Worm (Caenorhabditis elegans) whole organism, L2 larva: ENCODE measurements around the gene fbxl-2.

Source experiments
- C34F6.9 ChIP-seq: fragments of 150-350 bp; optimal IDR thresholded peaks from 2 replicates; lab custom pipeline; 2014; ENCODE audit warnings: missing biosample characterization, missing genetic modification characterization
- F13H6.1 ChIP-seq: sonication (generic microtip); optimal IDR thresholded peaks from 2 replicates; lab custom pipeline; 2016; ENCODE audit warnings: missing genetic modification characterization, missing compliant biosample characterization
- R02D3.7 ChIP-seq: fragments of 150-350 bp; optimal IDR thresholded peaks from 2 replicates; lab custom pipeline; 2014; ENCODE audit warnings: missing biosample characterization, missing genetic modification characterization
- Y55F3AM.14 ChIP-seq: fragments of 200-800 bp; sonication (Bioruptor generic); optimal IDR thresholded peaks from 2 replicates; lab custom pipeline; 2018; ENCODE audit warnings: mild to moderate bottlenecking, missing genetic modification characterization, missing compliant biosample characterization
- ZK546.5 ChIP-seq: sonication (generic microtip); optimal IDR thresholded peaks from 2 replicates; lab custom pipeline; 2017; ENCODE audit warnings: missing biosample characterization, missing genetic modification characterization
- alr-1 ChIP-seq: fragments of 150-350 bp; optimal IDR thresholded peaks from 2 replicates; lab custom pipeline; 2014; ENCODE audit warnings: missing biosample characterization, missing genetic modification characterization
- aly-2 ChIP-seq: fragments of 150-350 bp; optimal IDR thresholded peaks from 2 replicates; lab custom pipeline; 2014; ENCODE audit warnings: missing biosample characterization, missing genetic modification characterization
- ama-1 ChIP-seq: fragments of 150-350 bp; optimal IDR thresholded peaks from 2 replicates; lab custom pipeline; 2018; ENCODE audit warnings: inconsistent platforms
- ceh-16 ChIP-seq: fragments of 150-350 bp; optimal IDR thresholded peaks from 2 replicates; lab custom pipeline; 2014; ENCODE audit warnings: missing biosample characterization, missing genetic modification characterization
- ceh-82 ChIP-seq: fragments of 150-350 bp; optimal IDR thresholded peaks from 2 replicates; lab custom pipeline; 2014; ENCODE audit warnings: missing biosample characterization, missing genetic modification characterization
- crh-2 ChIP-seq: sonication (generic microtip); optimal IDR thresholded peaks from 2 replicates; lab custom pipeline; 2017; ENCODE audit warnings: missing biosample characterization, missing genetic modification characterization
- egl-27 ChIP-seq: sonication (generic microtip); optimal IDR thresholded peaks from 3 replicates; lab custom pipeline; 2017; ENCODE audit warnings: missing biosample characterization, missing genetic modification reagents, missing genetic modification characterization
- elt-1 ChIP-seq: fragments of 150-350 bp; optimal IDR thresholded peaks from 2 replicates; lab custom pipeline; 2014; ENCODE audit warnings: missing biosample characterization, missing genetic modification characterization
- elt-3 ChIP-seq: sonication (generic microtip); optimal IDR thresholded peaks from 2 replicates; lab custom pipeline; 2017; ENCODE audit warnings: missing biosample characterization, missing genetic modification characterization
- fos-1 ChIP-seq: fragments of 150-350 bp; optimal IDR thresholded peaks from 2 replicates; lab custom pipeline; 2014; ENCODE audit warnings: missing biosample characterization, missing genetic modification characterization
- gmeb-1 ChIP-seq: fragments of 150-350 bp; optimal IDR thresholded peaks from 2 replicates; lab custom pipeline; 2014; ENCODE audit warnings: missing biosample characterization, missing genetic modification characterization
- lin-11 ChIP-seq: fragments of 150-350 bp; sonication (generic microtip); optimal IDR thresholded peaks from 2 replicates; lab custom pipeline; 2014; ENCODE audit warnings: missing biosample characterization, missing genetic modification characterization, inconsistent platforms, mixed read lengths
- lin-13 ChIP-seq: fragments of 150-350 bp; optimal IDR thresholded peaks from 2 replicates; lab custom pipeline; 2014; ENCODE audit warnings: missing biosample characterization, missing genetic modification reagents, missing genetic modification characterization
- lin-39 ChIP-seq: fragments of 150-350 bp; optimal IDR thresholded peaks from 2 replicates; lab custom pipeline; 2014; ENCODE audit warnings: missing biosample characterization, missing genetic modification reagents, missing genetic modification characterization
- lsy-2 ChIP-seq, 2 experiments: fragments of 150-350 bp in 1 of 2; sonication (generic microtip) in 1 of 2; optimal IDR thresholded peaks; 2 replicates each; lab custom pipeline; 2014 to 2017; ENCODE audit warnings: missing biosample characterization in 2 of 2, missing genetic modification characterization in 2 of 2
- mab-5 ChIP-seq: fragments of 150-350 bp; optimal IDR thresholded peaks from 2 replicates; lab custom pipeline; 2014; ENCODE audit warnings: missing biosample characterization, missing genetic modification characterization
- mbf-1 ChIP-seq: sonication (generic microtip); optimal IDR thresholded peaks from 2 replicates; lab custom pipeline; 2017; ENCODE audit warnings: missing biosample characterization, missing genetic modification characterization
- mdl-1 ChIP-seq, 2 experiments: fragments of 150-350 bp in 1 of 2; sonication (generic microtip) in 1 of 2; optimal IDR thresholded peaks; 2 replicates each; lab custom pipeline; 2017; ENCODE audit warnings: missing biosample characterization in 2 of 2, missing genetic modification characterization in 2 of 2
- nhr-10 ChIP-seq: sonication (generic microtip); optimal IDR thresholded peaks from 2 replicates; lab custom pipeline; 2017; ENCODE audit warnings: missing biosample characterization, missing genetic modification characterization
- nhr-11 ChIP-seq: fragments of 150-350 bp; optimal IDR thresholded peaks from 2 replicates; lab custom pipeline; 2014; ENCODE audit warnings: missing biosample characterization, missing genetic modification characterization
- nhr-129 ChIP-seq: fragments of 150-350 bp; optimal IDR thresholded peaks from 2 replicates; lab custom pipeline; 2014; ENCODE audit warnings: missing biosample characterization, missing genetic modification characterization
- nhr-23 ChIP-seq: fragments of 150-350 bp; optimal IDR thresholded peaks from 2 replicates; lab custom pipeline; 2014; ENCODE audit warnings: missing biosample characterization, missing genetic modification reagents, missing genetic modification characterization
- nhr-25 ChIP-seq: fragments of 150-350 bp; sonication (generic microtip); optimal IDR thresholded peaks from 3 replicates; lab custom pipeline; 2014; ENCODE audit warnings: missing biosample characterization, missing genetic modification characterization
- nhr-6 ChIP-seq: fragments of 150-350 bp; optimal IDR thresholded peaks from 2 replicates; lab custom pipeline; 2014; ENCODE audit warnings: missing biosample characterization, missing genetic modification characterization
- nhr-77 ChIP-seq: fragments of 150-350 bp; optimal IDR thresholded peaks from 2 replicates; lab custom pipeline; 2014; ENCODE audit warnings: missing biosample characterization, missing genetic modification characterization
- sem-4 ChIP-seq: fragments of 150-350 bp; optimal IDR thresholded peaks from 2 replicates; lab custom pipeline; 2014; ENCODE audit warnings: missing biosample characterization, missing genetic modification reagents, missing genetic modification characterization
- sma-3 ChIP-seq: sonication (generic microtip); optimal IDR thresholded peaks from 2 replicates; lab custom pipeline; 2016; ENCODE audit warnings: missing genetic modification reagents, missing genetic modification characterization, missing compliant biosample characterization
- sma-9 ChIP-seq, 2 experiments: fragments of 150-350 bp in 1 of 2; sonication (generic microtip) in 1 of 2; optimal IDR thresholded peaks; 2 replicates each; lab custom pipeline; 2014 to 2016; ENCODE audit warnings: missing genetic modification characterization in 2 of 2, mild to moderate bottlenecking in 1 of 2, missing biosample characterization in 1 of 2, missing compliant biosample characterization in 1 of 2, missing genetic modification reagents in 1 of 2, moderate library complexity in 1 of 2
- snpc-4 ChIP-seq: fragments of 150-350 bp; optimal IDR thresholded peaks from 2 replicates; lab custom pipeline; 2014; ENCODE audit warnings: missing biosample characterization, missing genetic modification characterization
- unc-55 ChIP-seq: fragments of 150-350 bp; sonication (generic microtip); optimal IDR thresholded peaks from 3 replicates; lab custom pipeline; 2014; ENCODE audit warnings: missing biosample characterization, missing genetic modification reagents, missing genetic modification characterization
- unc-62 ChIP-seq: fragments of 150-350 bp; optimal IDR thresholded peaks from 2 replicates; lab custom pipeline; 2014; ENCODE audit warnings: missing biosample characterization, missing genetic modification reagents, missing genetic modification characterization
- zag-1 ChIP-seq: fragments of 150-350 bp; optimal IDR thresholded peaks from 2 replicates; lab custom pipeline; 2014; ENCODE audit warnings: missing biosample characterization, missing genetic modification characterization
- ztf-1 ChIP-seq: fragments of 200-800 bp; sonication (Bioruptor generic); conservative IDR thresholded peaks from 2 replicates; pipeline ENCODE4 v1.3.6; 2022; ENCODE audit warnings: missing genetic modification characterization, missing compliant biosample characterization
- ztf-11 ChIP-seq: sonication (generic microtip); optimal IDR thresholded peaks from 2 replicates; lab custom pipeline; 2017; ENCODE audit warnings: missing biosample characterization, missing genetic modification characterization
- ztf-4 ChIP-seq: fragments of 150-350 bp; optimal IDR thresholded peaks from 2 replicates; lab custom pipeline; 2014; ENCODE audit warnings: missing biosample characterization, missing genetic modification characterization

Gene fbxl-2

ce11 chrIII:4721750-4722149 lies 35.3 kb upstream of the fbxl-2 start, which contains the start of gene acy-1:
Gene acy-1, plus strand, starts transcription at chrIII:4722095.
- TF ChIP-seq nhr-77 (tag; lab: Kevin White, UChicago), result no peak
- TF ChIP-seq snpc-4 (tag; lab: Kevin White, UChicago), result no peak
- TF ChIP-seq zag-1 (tag; lab: Kevin White, UChicago), result peak; percentile 77
- no peak for TF ChIP-seq ztf-11
- TF ChIP-seq crh-2 (tag; lab: Kevin White, UChicago), result peak; percentile 79
- TF ChIP-seq lin-11 (tag; lab: Kevin White, UChicago), result peak; percentile 67
- TF ChIP-seq nhr-6 (tag; lab: Kevin White, UChicago), result peak; percentile 45
- peak; percentile 67 for TF ChIP-seq sma-9 (GFP tag; optimal IDR thresholded peaks at IDR 0.05; lab: Kevin White, UChicago)
- no peak for TF ChIP-seq sma-9 (tag; optimal IDR thresholded peaks at IDR 0.05; lab: Kevin White, UChicago)
- peak; percentile 84 for TF ChIP-seq nhr-129 (tag; lab: Kevin White, UChicago)
- peak in 1 of 2 experiments; percentile 34 for TF ChIP-seq mdl-1 (tag; optimal IDR thresholded peaks at IDR 0.05; lab: Kevin White, UChicago)
- TF ChIP-seq lin-13 (GFP tag; lab: Kevin White, UChicago), result peak; percentile 81
- peak; percentile 88 for TF ChIP-seq mab-5 (tag; lab: Kevin White, UChicago)
- TF ChIP-seq sem-4 (tag; lab: Kevin White, UChicago), result peak; percentile 81
- TF ChIP-seq ztf-4 (tag; lab: Kevin White, UChicago), result peak; percentile 56
- no peak for TF ChIP-seq lin-39 (tag; lab: Kevin White, UChicago)
- TF ChIP-seq nhr-11 (tag; lab: Kevin White, UChicago), result no peak
- TF ChIP-seq Y55F3AM.14 (GFP tag; lab: Kevin White, UChicago), result peak; percentile 27
- TF ChIP-seq gmeb-1 (tag; lab: Kevin White, UChicago), result peak; percentile 17
- peak; percentile 64 to 87 for TF ChIP-seq lsy-2 (tag; optimal IDR thresholded peaks at IDR 0.05; lab: Kevin White, UChicago)
- TF ChIP-seq unc-55 (GFP tag; lab: Kevin White, UChicago), result peak; percentile 95
- peak; percentile 95 for TF ChIP-seq C34F6.9 (tag; lab: Kevin White, UChicago)
- TF ChIP-seq aly-2, result no peak
- no peak for TF ChIP-seq alr-1 (tag; lab: Kevin White, UChicago)
- TF ChIP-seq egl-27 (tag; lab: Kevin White, UChicago), result peak; percentile 47
- no peak for TF ChIP-seq ceh-82 (tag; lab: Kevin White, UChicago)
- peak; percentile 57 for TF ChIP-seq fos-1 (tag; lab: Kevin White, UChicago)
- TF ChIP-seq F13H6.1, result peak; percentile 89

- TF ChIP-seq sma-3 (GFP tag; lab: Kevin White, UChicago) (no peak), ztf-11 (no peak), sma-9 (GFP tag; optimal IDR thresholded peaks at IDR 0.05; lab: Kevin White, UChicago) (peak; percentile 26), sma-9 (tag; optimal IDR thresholded peaks at IDR 0.05; lab: Kevin White, UChicago) (no peak), lsy-2 (tag; optimal IDR thresholded peaks at IDR 0.05; lab: Kevin White, UChicago) (peak in 1 of 2 experiments; percentile 35), C34F6.9 (tag; lab: Kevin White, UChicago) (peak; percentile 77), elt-1 (tag; lab: Kevin White, UChicago) (no peak), F13H6.1 (peak; percentile 29), unc-55 (GFP tag; lab: Kevin White, UChicago) (peak; percentile 54), ceh-16 (tag; lab: Kevin White, UChicago) (no peak), lin-39 (tag; lab: Kevin White, UChicago) (no peak)
These were observed 33.1 kb upstream of the fbxl-2 start for ce11 chrIII:4723922-4724321.

- TF ChIP-seq nhr-129 (tag; lab: Kevin White, UChicago) (peak; percentile 15), C34F6.9 (tag; lab: Kevin White, UChicago) (peak; percentile 47), lin-11 (tag; lab: Kevin White, UChicago) (no peak), lsy-2 (tag; optimal IDR thresholded peaks at IDR 0.05; lab: Kevin White, UChicago) (peak in 1 of 2 experiments; percentile 56), sma-9 (GFP tag; optimal IDR thresholded peaks at IDR 0.05; lab: Kevin White, UChicago) (peak; percentile 56), sma-9 (tag; optimal IDR thresholded peaks at IDR 0.05; lab: Kevin White, UChicago) (no peak), F13H6.1 (peak; percentile 73), mab-5 (tag; lab: Kevin White, UChicago) (peak; percentile 32), ztf-11 (no peak)
These were observed 25.6 kb upstream of the fbxl-2 start, which contains the start of gene F17C8.3 for ce11 chrIII:4731295-4731988. Gene F17C8.3, plus strand, starts transcription at chrIII:4731938.

- no peak for TF ChIP-seq ztf-4 (tag; lab: Kevin White, UChicago)
- no peak for TF ChIP-seq nhr-23
- TF ChIP-seq alr-1 (tag; lab: Kevin White, UChicago), result no peak
- TF ChIP-seq sma-3 (GFP tag; lab: Kevin White, UChicago), result no peak
- TF ChIP-seq ama-1 (lab: Kevin White, UChicago), result no peak
- no peak for TF ChIP-seq elt-3 (tag; lab: Kevin White, UChicago)
- no peak for TF ChIP-seq aly-2
- TF ChIP-seq C34F6.9 (tag; lab: Kevin White, UChicago), result no peak
- TF ChIP-seq lin-11 (tag; lab: Kevin White, UChicago), result no peak
- no peak for TF ChIP-seq sma-9 (GFP tag; optimal IDR thresholded peaks at IDR 0.05; lab: Kevin White, UChicago)
- no peak for TF ChIP-seq sma-9 (tag; optimal IDR thresholded peaks at IDR 0.05; lab: Kevin White, UChicago)
- no peak for TF ChIP-seq ceh-82 (tag; lab: Kevin White, UChicago)
- TF ChIP-seq ZK546.5 (tag; lab: Kevin White, UChicago), result no peak
- no peak for TF ChIP-seq ztf-11
- no peak for TF ChIP-seq ztf-1 (GFP tag; lab: Robert Waterston, UW)
- TF ChIP-seq mbf-1 (tag; lab: Kevin White, UChicago), result no peak
- no peak for TF ChIP-seq nhr-25 (tag; lab: Kevin White, UChicago)
- no peak for TF ChIP-seq unc-62 (GFP tag; lab: Kevin White, UChicago)
- no peak for TF ChIP-seq nhr-11 (tag; lab: Kevin White, UChicago)
- TF ChIP-seq nhr-10 (tag; lab: Kevin White, UChicago), result no peak
- no peak for TF ChIP-seq R02D3.7 (tag; lab: Kevin White, UChicago)
These were observed 23.0 kb upstream of the fbxl-2 start, which contains the start of gene F17C8.9 for ce11 chrIII:4734056-4734455. Gene F17C8.9, plus strand, starts transcription at chrIII:4734356.
